Fruit fly (Drosophila melanogaster): Measurements from ENCODE around the gene CG45076.

CG45076 gene

DNA sequence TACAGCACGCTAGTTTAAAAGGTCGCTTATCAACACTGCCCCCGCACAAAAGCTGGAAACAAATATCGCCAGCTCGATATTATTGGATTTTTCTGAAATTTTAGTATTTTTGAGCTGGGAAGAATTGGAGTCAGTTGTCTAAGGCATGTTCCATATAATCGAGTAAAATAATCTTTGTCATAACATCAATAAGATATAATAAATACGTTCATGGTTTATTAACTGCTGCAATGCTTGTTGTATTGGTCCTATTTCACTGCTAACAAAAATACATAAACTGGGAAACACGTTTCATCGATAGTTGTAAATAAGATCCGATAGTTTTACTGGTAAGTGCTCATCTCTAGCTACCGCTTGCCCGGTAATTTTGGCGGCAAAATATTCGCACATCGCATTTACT is 11.0 kb upstream of the CG45076 start, which contains the start of the genes Art1 and Mcm5 (continued):
- TF ChIP-seq Eip75B (GFP tag; optimal IDR thresholded peaks at IDR 0.05): no peak
- peak; percentile 14 for TF ChIP-seq CG8632 (GFP tag; optimal IDR thresholded peaks at IDR 0.05)
- no peak for TF ChIP-seq Eip93F (GFP tag; optimal IDR thresholded peaks at IDR 0.05)
- peak; percentile 53 for TF ChIP-seq lz (GFP tag; optimal IDR thresholded peaks at IDR 0.05)
- no peak for TF ChIP-seq CG9139 (GFP tag; optimal IDR thresholded peaks at IDR 0.05)
- no peak for TF ChIP-seq Met (GFP tag; optimal IDR thresholded peaks at IDR 0.05)
- no peak for TF ChIP-seq CG6854 (GFP tag; optimal IDR thresholded peaks at IDR 0.05)
- no peak for TF ChIP-seq achi (GFP tag; optimal IDR thresholded peaks at IDR 0.05)
- no peak for TF ChIP-seq Gug (GFP tag; IDR thresholded peaks at IDR 0.05)
- TF ChIP-seq CG6276 (GFP tag; optimal IDR thresholded peaks at IDR 0.05): no peak
- no peak for TF ChIP-seq OdsH (GFP tag; optimal IDR thresholded peaks at IDR 0.05)
- peak; percentile 40 for TF ChIP-seq Ets21C (GFP tag; optimal IDR thresholded peaks at IDR 0.05)
- TF ChIP-seq fd85E (GFP tag; optimal IDR thresholded peaks at IDR 0.05): no peak
- peak; percentile 49 for TF ChIP-seq topi (GFP tag; optimal IDR thresholded peaks at IDR 0.05)
- TF ChIP-seq CG6163 (GFP tag; IDR thresholded peaks at IDR 0.05): no peak
- peak; percentile 50 for TF ChIP-seq CG10631 (GFP tag; optimal IDR thresholded peaks at IDR 0.05)
- peak; percentile 60 for TF ChIP-seq CG31627 (GFP tag; optimal IDR thresholded peaks at IDR 0.05)
- no peak for TF ChIP-seq CG6808 (GFP tag; optimal IDR thresholded peaks at IDR 0.05)
- no peak for TF ChIP-seq Smox (GFP tag; optimal IDR thresholded peaks at IDR 0.05)
- TF ChIP-seq cyc (GFP tag; optimal IDR thresholded peaks at IDR 0.05): peak; percentile 46
- TF ChIP-seq Hr39 (GFP tag; optimal IDR thresholded peaks at IDR 0.05): peak; percentile 53
- no peak for TF ChIP-seq acj6 (GFP tag; optimal IDR thresholded peaks at IDR 0.05)
- no peak for TF ChIP-seq CG4318 (GFP tag; optimal IDR thresholded peaks at IDR 0.05)
- TF ChIP-seq vri (GFP tag; optimal IDR thresholded peaks at IDR 0.05): no peak
- no peak for TF ChIP-seq Hr38 (GFP tag; optimal IDR thresholded peaks at IDR 0.05)
- no peak for TF ChIP-seq fkh (GFP tag; optimal IDR thresholded peaks at IDR 0.05)
- TF ChIP-seq net (GFP tag; optimal IDR thresholded peaks at IDR 0.05): no peak
- TF ChIP-seq dac (GFP tag; optimal IDR thresholded peaks at IDR 0.05): no peak
- TF ChIP-seq salr (GFP tag; optimal IDR thresholded peaks at IDR 0.05): no peak
- no peak for TF ChIP-seq eg (GFP tag; IDR thresholded peaks at IDR 0.05)
- no peak for TF ChIP-seq Blimp-1 (GFP tag; optimal IDR thresholded peaks at IDR 0.05)
- no peak for TF ChIP-seq CG32006 (GFP tag; optimal IDR thresholded peaks at IDR 0.05)

DNA sequence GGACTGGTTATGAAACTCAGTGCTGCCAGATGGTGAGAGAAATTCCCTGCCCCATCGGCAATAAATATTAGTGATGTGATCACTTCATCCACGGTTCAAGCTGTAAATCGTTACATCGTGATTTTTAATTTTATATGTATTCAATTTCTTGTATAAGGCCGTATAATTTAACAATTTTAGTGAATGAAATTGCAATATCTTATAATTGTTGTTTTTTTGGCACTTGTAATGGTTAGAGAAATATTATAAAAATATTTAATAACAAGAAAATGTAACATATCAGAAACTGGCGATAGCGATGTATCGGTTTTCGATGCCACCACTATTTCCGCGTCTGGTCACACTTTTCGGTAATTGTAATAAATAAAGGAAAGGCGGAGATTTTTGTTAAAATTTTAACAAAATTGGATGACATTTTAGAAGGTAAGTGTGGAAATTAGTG is 6.9 kb upstream of the CG45076 start, which contains the start of the genes mRpL37 and Rbp1:
mRpL37 (minus strand) TSS at position 35 of the 442 bp plus-strand sequence.
Rbp1 (plus strand) TSS at position 326 of the 442 bp plus-strand sequence.
- TF ChIP-seq CG6792 (GFP tag; optimal IDR thresholded peaks at IDR 0.05): peak; percentile 52
- peak; percentile 72 for TF ChIP-seq acj6 (GFP tag; optimal IDR thresholded peaks at IDR 0.05)
- no peak for TF ChIP-seq dsx (GFP tag; optimal IDR thresholded peaks at IDR 0.05; ENCODE audit: poor library complexity, severe bottlenecking)
- TF ChIP-seq fkh (GFP tag; optimal IDR thresholded peaks at IDR 0.05): no peak
- peak; percentile 44; the same call in 1 of the 2 replicates for TF ChIP-seq CG11294 (GFP tag; IDR thresholded peaks at IDR 0.05)
- TF ChIP-seq CG6276 (GFP tag; optimal IDR thresholded peaks at IDR 0.05): no peak
- TF ChIP-seq Ets96B (tag; optimal IDR thresholded peaks at IDR 0.05): peak; percentile 82
- TF ChIP-seq CG11902 (GFP tag; optimal IDR thresholded peaks at IDR 0.05): peak; percentile 68
- TF ChIP-seq svp (GFP tag): no peak
- TF ChIP-seq CG6808 (GFP tag; optimal IDR thresholded peaks at IDR 0.05): no peak
- TF ChIP-seq CG3032 (tag; optimal IDR thresholded peaks at IDR 0.05): peak; percentile 89
- no peak for TF ChIP-seq eg (GFP tag; IDR thresholded peaks at IDR 0.05)
- TF ChIP-seq CG7368 (GFP tag; optimal IDR thresholded peaks at IDR 0.05): no peak
- no peak for TF ChIP-seq Hr38 (GFP tag; optimal IDR thresholded peaks at IDR 0.05)
- no peak for TF ChIP-seq CG15336 (GFP tag; IDR thresholded peaks at IDR 0.05)
- TF ChIP-seq Met (GFP tag; optimal IDR thresholded peaks at IDR 0.05): no peak
- TF ChIP-seq CG11762 (GFP tag; optimal IDR thresholded peaks at IDR 0.05; ENCODE audit: insufficient read depth): peak; percentile 36
- no peak for TF ChIP-seq CG3919 (GFP tag; optimal IDR thresholded peaks at IDR 0.05)
- peak; percentile 77 for TF ChIP-seq CG31627 (GFP tag; optimal IDR thresholded peaks at IDR 0.05)
- peak; percentile 70 for TF ChIP-seq Smox (GFP tag; optimal IDR thresholded peaks at IDR 0.05)
- TF ChIP-seq CG8632 (GFP tag; optimal IDR thresholded peaks at IDR 0.05): peak; percentile 52
- TF ChIP-seq CG9139 (GFP tag; optimal IDR thresholded peaks at IDR 0.05): no peak
- peak; percentile 65 for TF ChIP-seq Sox14 (GFP tag; optimal IDR thresholded peaks at IDR 0.05)
- peak; percentile 62 for TF ChIP-seq Ets21C (GFP tag; optimal IDR thresholded peaks at IDR 0.05)
- TF ChIP-seq pdm3 (GFP tag; optimal IDR thresholded peaks at IDR 0.05): peak; percentile 70
- peak; percentile 74 for TF ChIP-seq cyc (GFP tag; optimal IDR thresholded peaks at IDR 0.05)
- TF ChIP-seq fd85E (GFP tag; optimal IDR thresholded peaks at IDR 0.05): no peak
- peak; percentile 13 for TF ChIP-seq fd59A (GFP tag; optimal IDR thresholded peaks at IDR 0.05)
- peak; percentile 20 for TF ChIP-seq Lpt (GFP tag; optimal IDR thresholded peaks at IDR 0.05)
- peak; percentile 73 for TF ChIP-seq esn (GFP tag; optimal IDR thresholded peaks at IDR 0.05)
- TF ChIP-seq CG8119 (GFP tag; IDR thresholded peaks at IDR 0.05): no peak
- TF ChIP-seq Eip75B (GFP tag; optimal IDR thresholded peaks at IDR 0.05): no peak
- peak; percentile 58 for TF ChIP-seq CG4318 (GFP tag; optimal IDR thresholded peaks at IDR 0.05)
- TF ChIP-seq Eip93F (GFP tag; optimal IDR thresholded peaks at IDR 0.05): no peak
- peak; percentile 26 for TF ChIP-seq Blimp-1 (GFP tag; optimal IDR thresholded peaks at IDR 0.05)
